Worm (Caenorhabditis elegans) whole organism, late embryonic: ENCODE results near the gene chtb-2.

Experiments
- ahr-1 ChIP-seq: sonication (generic microtip); optimal IDR thresholded peaks from 2 replicates; lab custom pipeline; 2016; ENCODE audit warnings: missing genetic modification characterization, missing compliant biosample characterization
- ceh-2 ChIP-seq: sonication (generic microtip); optimal IDR thresholded peaks from 2 replicates; lab custom pipeline; 2016; ENCODE audit warnings: missing genotype, missing genetic modification characterization, missing compliant biosample characterization
- ceh-45 ChIP-seq: fragments of 200-800 bp; sonication (Bioruptor generic); IDR thresholded peaks from 2 replicates; pipeline ENCODE4 v1.3.6; 2022; ENCODE audit warnings: missing genetic modification reagents, missing genetic modification characterization, missing compliant biosample characterization
- ceh-9 ChIP-seq: sonication (generic microtip); optimal IDR thresholded peaks from 2 replicates; lab custom pipeline; 2016; ENCODE audit warnings: mild to moderate bottlenecking, missing genetic modification characterization, inconsistent platforms, missing compliant biosample characterization
- mec-3 ChIP-seq: sonication (generic microtip); optimal IDR thresholded peaks from 2 replicates; lab custom pipeline; 2016; ENCODE audit warnings: borderline replicate concordance, missing genetic modification characterization, missing compliant biosample characterization
- pha-4 ChIP-seq: fragments of 150-350 bp; optimal IDR thresholded peaks from 2 replicates; lab custom pipeline; 2018; ENCODE audit warnings: missing biosample characterization, missing genetic modification reagents, missing genetic modification characterization
- tbx-7 ChIP-seq: sonication (generic microtip); optimal IDR thresholded peaks from 2 replicates; lab custom pipeline; 2016; ENCODE audit warnings: missing genotype, missing genetic modification characterization, missing compliant biosample characterization

- no peak for TF ChIP-seq tbx-7
- no peak for TF ChIP-seq ceh-9 (tag; lab: Kevin White, UChicago)
- TF ChIP-seq ahr-1 (tag; lab: Kevin White, UChicago) = no peak
- no peak for TF ChIP-seq mec-3 (tag; lab: Kevin White, UChicago)
- no peak for TF ChIP-seq ceh-45
- TF ChIP-seq ceh-2 (tag; lab: Kevin White, UChicago) = no peak
- no peak for TF ChIP-seq pha-4 (tag; lab: Kevin White, UChicago)
Measured at ce11 chrIII:6507832-6508231, 24.8 kb downstream of the chtb-2 start, which contains the start of gene F23F12.12.
